Fruit fly (Drosophila melanogaster) whole organism, embryonic: ENCODE measurements around the gene CG1640.

Experiments
- ATbp ChIP-seq: fragments of 200-800 bp; sonication (Bioruptor generic); optimal IDR thresholded peaks from 2 replicates; lab custom pipeline; 2017; ENCODE audit warnings: missing biosample characterization, mild to moderate bottlenecking, missing genetic modification characterization, missing genetic modification reagents
- Ada2b ChIP-seq: fragments of 200-800 bp; sonication (Bioruptor generic); IDR thresholded peaks from 2 replicates; pipeline ENCODE4 v1.3.6; 2022; ENCODE audit warnings: missing biosample characterization, missing genetic modification characterization
- BEAF-32 ChIP-seq: fragments of 200-800 bp; sonication (Bioruptor generic); optimal IDR thresholded peaks from 3 replicates; lab custom pipeline; 2017; ENCODE audit warnings: missing biosample characterization, missing genetic modification characterization, mild to moderate bottlenecking, moderate library complexity, missing genetic modification reagents
- C15 ChIP-seq: fragments of 200-800 bp; sonication (Bioruptor generic); IDR thresholded peaks from 3 replicates; pipeline ENCODE4 v1.3.6; 2022; ENCODE audit warnings: missing biosample characterization, missing genetic modification characterization
- CG10274 ChIP-seq: fragments of 200-800 bp; sonication (Bioruptor generic); optimal IDR thresholded peaks from 3 replicates; lab custom pipeline; 2017; ENCODE audit warnings: missing biosample characterization, mild to moderate bottlenecking, missing genetic modification characterization
- CG10431 ChIP-seq: fragments of 200-800 bp; sonication (Bioruptor generic); optimal IDR thresholded peaks from 3 replicates; lab custom pipeline; 2018; ENCODE audit warnings: missing biosample characterization, mild to moderate bottlenecking, missing genetic modification characterization
- CG14667 ChIP-seq: fragments of 200-800 bp; sonication (Bioruptor generic); IDR thresholded peaks from 2 replicates; pipeline ENCODE4 v1.3.6; 2022; ENCODE audit warnings: missing biosample characterization, missing genetic modification characterization
- CG16779 ChIP-seq: fragments of 200-800 bp; sonication (Bioruptor generic); IDR thresholded peaks from 2 replicates; pipeline ENCODE4 v1.3.6; 2022; ENCODE audit warnings: missing biosample characterization, missing genetic modification characterization
- CG17359 ChIP-seq: fragments of 200-800 bp; sonication (Bioruptor generic); optimal IDR thresholded peaks from 3 replicates; lab custom pipeline; 2018; ENCODE audit warnings: missing biosample characterization, mild to moderate bottlenecking, missing genetic modification characterization, moderate library complexity
- CG1832 ChIP-seq: fragments of 200-800 bp; sonication (Bioruptor generic); optimal IDR thresholded peaks from 2 replicates; lab custom pipeline; 2017; ENCODE audit warnings: missing biosample characterization, mild to moderate bottlenecking, missing genetic modification characterization, inconsistent platforms
- CG31441 ChIP-seq: fragments of 200-800 bp; sonication (Bioruptor generic); IDR thresholded peaks from 2 replicates; pipeline ENCODE4 v1.3.6; 2022; ENCODE audit warnings: missing biosample characterization, missing genetic modification characterization
- CG3407 ChIP-seq: fragments of 200-800 bp; sonication (Bioruptor generic); optimal IDR thresholded peaks from 2 replicates; lab custom pipeline; 2018; ENCODE audit warnings: missing biosample characterization, mild to moderate bottlenecking, missing genetic modification characterization
- CG4730 ChIP-seq: fragments of 200-800 bp; sonication (Bioruptor generic); IDR thresholded peaks from 2 replicates; pipeline ENCODE4 v1.3.6; 2022; ENCODE audit warnings: missing biosample characterization, missing genetic modification characterization
- CG6854 ChIP-seq: fragments of 200-800 bp; sonication (Bioruptor generic); optimal IDR thresholded peaks from 3 replicates; lab custom pipeline; 2017; ENCODE audit warnings: missing biosample characterization, mild to moderate bottlenecking, missing genetic modification characterization
- CG7745 ChIP-seq: fragments of 200-800 bp; sonication (Bioruptor generic); optimal IDR thresholded peaks from 2 replicates; lab custom pipeline; 2018; ENCODE audit warnings: missing biosample characterization, mild to moderate bottlenecking, missing genetic modification characterization, moderate library complexity
- CG8089 ChIP-seq: fragments of 200-800 bp; sonication (Bioruptor generic); optimal IDR thresholded peaks from 3 replicates; lab custom pipeline; 2016; ENCODE audit warnings: missing biosample characterization, missing genetic modification characterization
- CG8924 ChIP-seq: fragments of 200-800 bp; optimal IDR thresholded peaks from 3 replicates; lab custom pipeline; 2019; ENCODE audit warnings: missing biosample characterization, mild to moderate bottlenecking, missing genetic modification characterization, moderate library complexity
- CG9215 ChIP-seq: fragments of 200-800 bp; sonication (Bioruptor generic); IDR thresholded peaks from 2 replicates; pipeline ENCODE4 v1.3.6; 2022; ENCODE audit warnings: missing biosample characterization, missing genetic modification characterization
- Fer1 ChIP-seq: fragments of 200-800 bp; sonication (Bioruptor generic); optimal IDR thresholded peaks from 2 replicates; lab custom pipeline; 2017; ENCODE audit warnings: missing biosample characterization, mild to moderate bottlenecking, missing genetic modification characterization
- Fer2 ChIP-seq: fragments of 200-800 bp; sonication (Bioruptor generic); optimal IDR thresholded peaks from 2 replicates; lab custom pipeline; 2018; ENCODE audit warnings: missing biosample characterization, mild to moderate bottlenecking, missing genetic modification characterization, moderate library complexity
- H2.0 ChIP-seq: fragments of 200-800 bp; sonication (Bioruptor generic); IDR thresholded peaks from 2 replicates; pipeline ENCODE4 v1.3.6; 2022; ENCODE audit warnings: missing biosample characterization, missing genetic modification characterization
- HLH4C ChIP-seq: fragments of 200-800 bp; sonication (Bioruptor generic); IDR thresholded peaks from 3 replicates; pipeline ENCODE4 v1.3.6; 2022; ENCODE audit warnings: missing biosample characterization, missing genetic modification characterization; ENCODE audit not compliant: partially characterized antibody
- HmgD ChIP-seq: fragments of 200-800 bp; sonication (Bioruptor generic); optimal IDR thresholded peaks from 3 replicates; lab custom pipeline; 2016; ENCODE audit warnings: missing biosample characterization, missing genetic modification characterization
- MESR4 ChIP-seq: fragments of 200-800 bp; sonication (Bioruptor generic); optimal IDR thresholded peaks from 2 replicates; lab custom pipeline; 2018; ENCODE audit warnings: missing biosample characterization, mild to moderate bottlenecking, missing genetic modification characterization, moderate library complexity
- Meics ChIP-seq: fragments of 200-800 bp; sonication (Bioruptor generic); optimal IDR thresholded peaks from 2 replicates; lab custom pipeline; 2017; ENCODE audit warnings: missing biosample characterization, mild to moderate bottlenecking, missing genetic modification characterization
- Myb ChIP-seq: fragments of 200-800 bp; sonication (Bioruptor generic); optimal IDR thresholded peaks from 2 replicates; lab custom pipeline; 2016; ENCODE audit warnings: missing biosample characterization, missing genetic modification characterization
- Nf-YB ChIP-seq: fragments of 200-800 bp; sonication (Bioruptor generic); optimal IDR thresholded peaks from 3 replicates; lab custom pipeline; 2019; ENCODE audit warnings: missing biosample characterization, mild to moderate bottlenecking, missing genetic modification characterization, moderate library complexity
- NfI ChIP-seq: fragments of 200-800 bp; sonication (Bioruptor generic); optimal IDR thresholded peaks from 3 replicates; lab custom pipeline; 2018; ENCODE audit warnings: missing biosample characterization, mild to moderate bottlenecking, missing genetic modification characterization, moderate library complexity
- Sox102F ChIP-seq: fragments of 200-800 bp; sonication (Bioruptor generic); optimal IDR thresholded peaks from 2 replicates; lab custom pipeline; 2018; ENCODE audit warnings: missing biosample characterization, mild to moderate bottlenecking, missing genetic modification characterization, moderate library complexity
- Sry-β ChIP-seq: fragments of 200-800 bp; sonication (Bioruptor generic); optimal IDR thresholded peaks from 2 replicates; lab custom pipeline; 2018; ENCODE audit warnings: missing biosample characterization, mild to moderate bottlenecking, missing genetic modification characterization, moderate library complexity
- ash1 ChIP-seq: fragments of 200-800 bp; sonication (Bioruptor generic); optimal IDR thresholded peaks from 2 replicates; lab custom pipeline; 2018; ENCODE audit warnings: missing biosample characterization, mild to moderate bottlenecking, missing genetic modification characterization
- danr ChIP-seq: fragments of 200-800 bp; sonication (Bioruptor generic); IDR thresholded peaks from 2 replicates; pipeline ENCODE4 v1.3.6; 2022; ENCODE audit warnings: missing biosample characterization, missing genetic modification characterization
- dmrt11E ChIP-seq: fragments of 200-800 bp; sonication (Bioruptor generic); optimal IDR thresholded peaks from 3 replicates; lab custom pipeline; 2018; ENCODE audit warnings: missing biosample characterization, mild to moderate bottlenecking, missing genetic modification characterization, moderate library complexity
- dmrt99B ChIP-seq: fragments of 200-800 bp; sonication (Bioruptor generic); optimal IDR thresholded peaks from 2 replicates; lab custom pipeline; 2018; ENCODE audit warnings: missing biosample characterization, mild to moderate bottlenecking, missing genetic modification characterization, moderate library complexity
- esg ChIP-seq: fragments of 200-800 bp; sonication (Bioruptor generic); conservative IDR thresholded peaks from 2 replicates; pipeline ENCODE4 v1.3.6; 2022; ENCODE audit warnings: missing biosample characterization, missing genetic modification characterization
- fd64A ChIP-seq: fragments of 200-800 bp; sonication (Bioruptor generic); optimal IDR thresholded peaks from 3 replicates; lab custom pipeline; 2018; ENCODE audit warnings: missing biosample characterization, mild to moderate bottlenecking, missing genetic modification characterization
- gem ChIP-seq: fragments of 200-800 bp; sonication (Bioruptor generic); optimal IDR thresholded peaks from 2 replicates; lab custom pipeline; 2019; ENCODE audit warnings: missing biosample characterization, mild to moderate bottlenecking, missing genetic modification characterization, moderate library complexity
- gro ChIP-seq: fragments of 200-800 bp; sonication (Bioruptor generic); optimal IDR thresholded peaks from 2 replicates; lab custom pipeline; 2016; ENCODE audit warnings: missing biosample characterization, missing genetic modification characterization
- hb ChIP-seq: fragments of 200-800 bp; sonication (Bioruptor generic); IDR thresholded peaks from 3 replicates; pipeline ENCODE4 v1.3.6; 2022; ENCODE audit warnings: missing biosample characterization, missing genetic modification characterization; ENCODE audit not compliant: partially characterized antibody
- oc ChIP-seq: fragments of 200-800 bp; sonication (Bioruptor generic); optimal IDR thresholded peaks from 2 replicates; lab custom pipeline; 2018; ENCODE audit warnings: missing biosample characterization, mild to moderate bottlenecking, missing genetic modification characterization, moderate library complexity
- otp ChIP-seq: fragments of 200-800 bp; sonication (Bioruptor generic); IDR thresholded peaks from 3 replicates; pipeline ENCODE4, ENCODE4 v1.3.6; 2022; ENCODE audit warnings: missing biosample characterization, missing genetic modification characterization
- pb ChIP-seq: fragments of 200-800 bp; sonication (Bioruptor generic); optimal IDR thresholded peaks from 3 replicates; lab custom pipeline; 2016; ENCODE audit warnings: missing biosample characterization, missing genetic modification characterization
- pita ChIP-seq: fragments of 200-800 bp; sonication (Bioruptor generic); optimal IDR thresholded peaks from 2 replicates; lab custom pipeline; 2017; ENCODE audit warnings: missing biosample characterization, mild to moderate bottlenecking, missing genetic modification characterization
- psq ChIP-seq: fragments of 200-800 bp; sonication (Bioruptor generic); optimal IDR thresholded peaks from 2 replicates; lab custom pipeline; 2017; ENCODE audit warnings: missing biosample characterization, missing genetic modification characterization
- rib ChIP-seq: fragments of 200-800 bp; sonication (Bioruptor generic); IDR thresholded peaks from 2 replicates; pipeline ENCODE4 v1.3.6; 2022; ENCODE audit warnings: missing biosample characterization, missing genetic modification characterization
- sd ChIP-seq: fragments of 200-800 bp; sonication (Bioruptor generic); optimal IDR thresholded peaks from 3 replicates; lab custom pipeline; 2018; ENCODE audit warnings: missing biosample characterization, mild to moderate bottlenecking, missing genetic modification characterization, moderate library complexity
- slou ChIP-seq: fragments of 200-800 bp; sonication (Bioruptor generic); optimal IDR thresholded peaks from 3 replicates; lab custom pipeline; 2016; ENCODE audit warnings: missing biosample characterization, missing genetic modification characterization
- tap ChIP-seq: fragments of 200-800 bp; optimal IDR thresholded peaks from 3 replicates; lab custom pipeline; 2019; ENCODE audit warnings: missing biosample characterization, mild to moderate bottlenecking, missing genetic modification characterization, moderate library complexity
- ttk ChIP-seq: fragments of 200-800 bp; sonication (Bioruptor generic); IDR thresholded peaks from 2 replicates; pipeline ENCODE4 v2.1.2; 2022; ENCODE audit warnings: missing biosample characterization, missing genetic modification characterization
- usp ChIP-seq: fragments of >200 bp; optimal IDR thresholded peaks from 2 replicates; lab custom pipeline; 2017; ENCODE audit warnings: missing biosample characterization, missing genetic modification characterization
- yki ChIP-seq: fragments of >200 bp; optimal IDR thresholded peaks from 3 replicates; lab custom pipeline; 2018

CG1640 gene

DNA sequence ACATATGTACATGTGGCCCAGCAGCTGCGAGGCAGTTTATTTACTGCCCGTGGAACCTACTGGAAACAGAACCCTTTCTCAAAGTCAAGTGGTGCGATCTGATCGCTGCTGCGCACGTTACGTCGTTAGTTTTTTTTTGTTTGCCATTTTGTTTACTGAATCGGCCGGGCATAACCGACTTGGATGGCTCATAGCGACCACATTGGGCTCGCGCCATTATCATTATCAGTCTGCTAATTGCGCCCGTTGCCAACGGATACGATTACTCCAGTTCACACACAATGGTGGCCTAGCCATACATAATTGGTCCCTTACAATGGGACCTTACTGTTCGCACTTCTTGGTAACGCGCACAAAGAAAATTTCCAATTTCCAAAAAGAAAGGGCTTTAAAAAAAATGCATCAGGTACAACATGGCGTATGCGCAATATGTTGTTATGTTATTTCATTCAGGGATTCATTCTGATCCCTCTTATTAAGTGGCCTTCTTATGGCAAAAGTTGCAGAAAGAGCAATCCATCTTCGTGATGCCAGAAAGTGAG lies 37.6 kb upstream of the CG1640 start (continued):
- TF ChIP-seq NfI (GFP tag; lab: Kevin White, UChicago) (no peak), HmgD (no peak), CG6854 (GFP tag; lab: Kevin White, UChicago) (no peak), CG8924 (tag; lab: Kevin White, UChicago) (peak; percentile 14), pb (peak; percentile 18), Sry-β (GFP tag; lab: Kevin White, UChicago) (no peak), danr (GFP tag; lab: Robert Waterston, UW) (no peak), BEAF-32 (GFP tag; lab: Kevin White, UChicago) (no peak), Fer2 (tag; lab: Kevin White, UChicago) (no peak), CG10431 (GFP tag; lab: Kevin White, UChicago) (no peak), Myb (GFP tag; lab: Kevin White, UChicago) (peak; percentile 39), rib (no peak), pita (GFP tag; lab: Kevin White, UChicago) (no peak), usp (GFP tag; lab: Kevin White, UChicago) (no peak), Meics (peak; percentile 57), CG9215 (GFP tag; lab: Robert Waterston, UW) (peak; percentile 44; the same call in 1 of the 2 replicates), gem (tag; lab: Kevin White, UChicago) (peak; percentile 31), H2.0 (no peak), fd64A (GFP tag; lab: Kevin White, UChicago) (no peak), dmrt11E (tag; lab: Kevin White, UChicago) (no peak), otp (no peak), Ada2b (GFP tag; lab: Robert Waterston, UW) (no peak), esg (GFP tag; lab: Robert Waterston, UW) (no peak), oc (tag; lab: Kevin White, UChicago) (no peak), CG1832 (GFP tag; lab: Kevin White, UChicago) (no peak), tap (no peak), CG4730 (GFP tag; lab: Robert Waterston, UW) (no peak), CG3407 (GFP tag; lab: Kevin White, UChicago) (no peak), CG17359 (tag; lab: Kevin White, UChicago) (no peak), psq (GFP tag; lab: Kevin White, UChicago) (no peak), hb (GFP tag; lab: Robert Waterston, UW) (no peak), dmrt99B (tag; lab: Kevin White, UChicago) (no peak), Nf-YB (GFP tag; lab: Kevin White, UChicago) (no peak), CG16779 (GFP tag; lab: Robert Waterston, UW) (no peak), gro (GFP tag; lab: Kevin White, UChicago) (no peak), CG14667 (GFP tag; lab: Robert Waterston, UW) (no peak), ATbp (GFP tag; lab: Kevin White, UChicago) (no peak), MESR4 (GFP tag; lab: Kevin White, UChicago) (no peak), HLH4C (GFP tag; lab: Robert Waterston, UW) (no peak), Sox102F (GFP tag; lab: Kevin White, UChicago) (no peak), sd (tag; lab: Kevin White, UChicago) (no peak), ttk (GFP tag; lab: Robert Waterston, UW) (no peak), Fer1 (GFP tag; lab: Kevin White, UChicago) (no peak), slou (GFP tag; lab: Kevin White, UChicago) (no peak), C15 (GFP tag; lab: Robert Waterston, UW) (no peak), CG10274 (peak; percentile 5), CG31441 (no peak), CG8089 (no peak), ash1 (GFP tag; lab: Kevin White, UChicago) (no peak), CG7745 (no peak), yki (lab: Kevin White, UChicago) (no peak)
